Worm (Caenorhabditis elegans): Measurements from ENCODE around the gene sma-6.

- no peak for TF ChIP-seq hmbx-1 (tag; optimal IDR thresholded peaks at IDR 0.05)
- TF ChIP-seq tra-4 (tag; optimal IDR thresholded peaks at IDR 0.05): no peak
- TF ChIP-seq ama-1 (optimal IDR thresholded peaks at IDR 0.05): no peak
- TF ChIP-seq ceh-13 (GFP tag; optimal IDR thresholded peaks at IDR 0.05): no peak
- TF ChIP-seq F13C5.2 (tag; optimal IDR thresholded peaks at IDR 0.05): no peak
- TF ChIP-seq B0310.2 (tag; optimal IDR thresholded peaks at IDR 0.05): no peak
- TF ChIP-seq aly-1 (tag; optimal IDR thresholded peaks at IDR 0.05): no peak
- TF ChIP-seq hmg-4 (GFP tag; optimal IDR thresholded peaks at IDR 0.05): peak; percentile 28
- no peak for TF ChIP-seq tbx-11 (GFP tag; IDR thresholded peaks at IDR 0.05)
- no peak for TF ChIP-seq pes-1 (GFP tag; IDR thresholded peaks at IDR 0.05)
- TF ChIP-seq flt-1 (GFP tag; IDR thresholded peaks at IDR 0.05): no peak
- 0 out of 2 replicates have a peak, but pooled peaks have one; percentile 11 for TF ChIP-seq scrt-1 (GFP tag; IDR thresholded peaks at IDR 0.05)
Measured at ce11 chrII:6355396-6356346, 31.4 kb downstream of the sma-6 start, which contains the start of gene C32D5.11.
